Fruit fly (Drosophila melanogaster) whole organism: ENCODE data around the gene CG15892.

Experiments used
- CG8478 ChIP-seq: fragments of >200 bp; optimal IDR thresholded peaks from 2 replicates; lab custom pipeline; 2018; ENCODE audit warnings: inconsistent platforms
- Dll ChIP-seq: fragments of >200 bp; optimal IDR thresholded peaks from 2 replicates; lab custom pipeline; 2017
- EcR ChIP-seq, 2 experiments: fragments of >200 bp; optimal IDR thresholded peaks; 2 replicates each; lab custom pipeline; 2017; ENCODE audit warnings: missing biosample characterization in 2 of 2, missing genetic modification characterization in 2 of 2, missing genetic modification reagents in 2 of 2
- usp ChIP-seq: fragments of >200 bp; optimal IDR thresholded peaks from 2 replicates; lab custom pipeline; 2017; ENCODE audit warnings: missing biosample characterization, missing genetic modification characterization, mixed read lengths

DNA sequence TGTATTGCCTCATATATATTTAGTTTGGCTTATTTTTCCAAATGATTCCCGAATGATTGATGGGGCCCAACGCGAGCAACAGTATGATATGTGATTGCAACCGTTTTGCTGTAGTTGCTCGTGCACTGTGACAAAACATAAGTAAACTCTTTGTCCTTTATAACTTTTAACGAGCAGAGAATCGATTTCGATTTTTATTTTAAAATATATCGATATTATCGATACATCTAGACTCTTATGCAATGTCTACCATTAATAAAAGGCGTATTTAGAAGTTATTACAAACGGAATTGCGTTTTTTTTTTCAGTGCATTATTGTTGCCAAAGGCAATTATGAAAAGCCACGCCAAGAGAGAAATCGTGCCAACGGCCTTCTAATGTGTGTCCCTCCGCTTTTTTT, 21.4 kb upstream of the CG15892 start:
- no peak for TF ChIP-seq Dll (lab: Kevin White, UChicago)
- no peak for TF ChIP-seq EcR (GFP tag; optimal IDR thresholded peaks at IDR 0.05; lab: Kevin White, UChicago)
- TF ChIP-seq usp (GFP tag; lab: Kevin White, UChicago): no peak
- no peak for TF ChIP-seq CG8478 (lab: Kevin White, UChicago)
